Worm (Caenorhabditis elegans) whole organism, young adult: ENCODE results near the gene col-167.

Source experiments
- ama-1 ChIP-seq, 3 experiments: fragments of 150-350 bp in 1 of 3; sonication (generic microtip) in 2 of 3; optimal IDR thresholded peaks; 2 replicates each; lab custom pipeline; 2014 to 2018; ENCODE audit warnings: missing biosample characterization in 2 of 3, missing genetic modification characterization in 2 of 3, missing genetic modification reagents in 2 of 3
- ccch-3 ChIP-seq: fragments of 200-800 bp; sonication (Bioruptor generic); optimal IDR thresholded peaks from 2 replicates; lab custom pipeline; 2018; ENCODE audit warnings: mild to moderate bottlenecking, missing genetic modification characterization, missing compliant biosample characterization
- ceh-91 ChIP-seq: fragments of 200-800 bp; sonication (Bioruptor generic); IDR thresholded peaks from 2 replicates; pipeline ENCODE4 v1.3.6; 2022; ENCODE audit warnings: missing genetic modification reagents, missing genetic modification characterization, missing compliant biosample characterization
- efl-1 ChIP-seq: fragments of 150-350 bp; optimal IDR thresholded peaks from 2 replicates; lab custom pipeline; 2014; ENCODE audit warnings: missing biosample characterization, missing genetic modification reagents, missing genetic modification characterization
- egl-44 ChIP-seq: fragments of 200-800 bp; sonication (Bioruptor generic); IDR thresholded peaks from 2 replicates; pipeline ENCODE4 v1.3.6; 2022; ENCODE audit warnings: missing genetic modification reagents, missing genetic modification characterization, missing compliant biosample characterization
- pha-4 ChIP-seq: fragments of 150-350 bp; sonication (generic microtip); optimal IDR thresholded peaks from 2 replicates; lab custom pipeline; 2014; ENCODE audit warnings: missing biosample characterization, missing genetic modification reagents, missing genetic modification characterization

DNA sequence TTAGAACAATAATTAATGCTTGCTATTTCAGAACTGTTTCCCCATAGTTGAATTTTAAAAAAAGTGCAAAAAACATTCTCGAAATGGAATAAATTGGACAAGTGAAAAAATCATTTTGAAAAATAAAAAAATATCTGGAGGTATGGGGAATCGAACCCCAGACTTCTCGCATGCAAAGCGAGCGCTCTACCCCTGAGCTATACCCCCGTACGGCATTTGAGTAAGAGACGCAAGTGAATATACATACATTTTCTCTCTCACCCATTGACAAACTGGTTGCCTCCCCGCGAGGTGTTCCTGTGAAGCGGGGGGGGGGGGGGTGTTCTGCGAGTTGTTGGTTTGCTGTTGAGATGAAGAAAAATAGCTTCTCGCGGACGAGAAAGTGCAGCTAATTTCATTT, 31.1 kb upstream of the col-167 start:
- TF ChIP-seq ama-1 (optimal IDR thresholded peaks at IDR 0.05; lab: Kevin White, UChicago) (no peak), ama-1 (GFP tag; optimal IDR thresholded peaks at IDR 0.05; lab: Kevin White, UChicago) (peak; percentile 83 to 87), ccch-3 (GFP tag; lab: Kevin White, UChicago) (peak; percentile 66), pha-4 (tag; lab: Kevin White, UChicago) (no peak), egl-44 (GFP tag; lab: Robert Waterston, UW) (peak; percentile 93), ceh-91 (no peak), efl-1 (GFP tag; lab: Kevin White, UChicago) (no peak)
